Fruit fly (Drosophila melanogaster) whole organism, embryonic: ENCODE measurements around the gene Utx.
A peak's percentile ranks its signal among the peaks of the same experiment; 100 is the strongest.

Source experiments
- ATbp ChIP-seq: fragments of 200-800 bp; sonication (Bioruptor generic); optimal IDR thresholded peaks from 2 replicates; lab custom pipeline; 2017; ENCODE audit warnings: missing biosample characterization, mild to moderate bottlenecking, missing genetic modification characterization, missing genetic modification reagents
- BtbVII ChIP-seq: fragments of 200-800 bp; sonication (Bioruptor generic); optimal IDR thresholded peaks from 3 replicates; lab custom pipeline; 2017; ENCODE audit warnings: missing biosample characterization, mild to moderate bottlenecking, missing genetic modification characterization
- CG10209 ChIP-seq: fragments of 200-800 bp; sonication (Bioruptor generic); optimal IDR thresholded peaks from 3 replicates; lab custom pipeline; 2017; ENCODE audit warnings: missing biosample characterization, mild to moderate bottlenecking, missing genetic modification characterization, missing genetic modification reagents
- CG10321 ChIP-seq: fragments of 200-800 bp; sonication (Bioruptor generic); IDR thresholded peaks from 2 replicates; pipeline ENCODE4 v1.3.6; 2022; ENCODE audit warnings: missing biosample characterization, missing genetic modification characterization
- CG10979 ChIP-seq: fragments of 200-800 bp; sonication (Bioruptor generic); optimal IDR thresholded peaks from 2 replicates; lab custom pipeline; 2018; ENCODE audit warnings: missing biosample characterization, mild to moderate bottlenecking, missing genetic modification characterization, moderate library complexity
- CG12236 ChIP-seq: fragments of 200-800 bp; sonication (Bioruptor generic); optimal IDR thresholded peaks from 2 replicates; lab custom pipeline; 2016; ENCODE audit warnings: missing biosample characterization, missing genetic modification characterization
- CG12744 ChIP-seq: fragments of 200-800 bp; sonication (Bioruptor generic); optimal IDR thresholded peaks from 2 replicates; lab custom pipeline; 2016; ENCODE audit warnings: missing biosample characterization, missing genetic modification characterization
- CG15269 ChIP-seq: fragments of 200-800 bp; sonication (Bioruptor generic); optimal IDR thresholded peaks from 2 replicates; lab custom pipeline; 2018; ENCODE audit warnings: missing biosample characterization, mild to moderate bottlenecking, missing genetic modification characterization, moderate library complexity
- CG1832 ChIP-seq: fragments of 200-800 bp; sonication (Bioruptor generic); optimal IDR thresholded peaks from 2 replicates; lab custom pipeline; 2017; ENCODE audit warnings: missing biosample characterization, mild to moderate bottlenecking, missing genetic modification characterization, inconsistent platforms
- CG2202 ChIP-seq: fragments of 200-800 bp; sonication (Bioruptor generic); optimal IDR thresholded peaks from 2 replicates; lab custom pipeline; 2018; ENCODE audit warnings: missing biosample characterization, mild to moderate bottlenecking, missing genetic modification characterization
- CG30020 ChIP-seq: fragments of 200-800 bp; optimal IDR thresholded peaks from 2 replicates; lab custom pipeline; 2019; ENCODE audit warnings: missing biosample characterization, mild to moderate bottlenecking, missing genetic modification characterization, moderate library complexity
- CG32772 ChIP-seq: fragments of 200-800 bp; sonication (Bioruptor generic); IDR thresholded peaks from 2 replicates; pipeline ENCODE4 v1.3.6; 2022; ENCODE audit warnings: missing biosample characterization, missing genetic modification characterization
- CG34376 ChIP-seq: fragments of 200-800 bp; sonication (Bioruptor generic); optimal IDR thresholded peaks from 2 replicates; lab custom pipeline; 2018; ENCODE audit warnings: missing biosample characterization, mild to moderate bottlenecking, missing genetic modification characterization
- CG34422 ChIP-seq: fragments of 200-800 bp; sonication (Bioruptor generic); IDR thresholded peaks from 3 replicates; pipeline ENCODE4 v1.3.6; 2022; ENCODE audit warnings: missing biosample characterization, missing genetic modification characterization
- CG4282 ChIP-seq: fragments of 200-800 bp; sonication (Bioruptor generic); optimal IDR thresholded peaks from 2 replicates; lab custom pipeline; 2016; ENCODE audit warnings: missing biosample characterization, missing genetic modification characterization
- CG9727 ChIP-seq: fragments of 200-800 bp; sonication (Bioruptor generic); optimal IDR thresholded peaks from 3 replicates; lab custom pipeline; 2017; ENCODE audit warnings: missing biosample characterization, mild to moderate bottlenecking, missing genetic modification characterization
- CG9817 ChIP-seq: fragments of 200-800 bp; sonication (Bioruptor generic); optimal IDR thresholded peaks from 2 replicates; lab custom pipeline; 2018; ENCODE audit warnings: missing biosample characterization, mild to moderate bottlenecking, missing genetic modification characterization, moderate library complexity
- Dll ChIP-seq: fragments of 200-800 bp; sonication (Bioruptor generic); IDR thresholded peaks from 4 replicates; pipeline ENCODE4 v1.3.6; 2022; ENCODE audit warnings: missing biosample characterization, missing genetic modification characterization; ENCODE audit not compliant: partially characterized antibody
- Eip74EF ChIP-seq, 2 experiments: fragments of 200-800 bp in 1 of 2; fragments of >200 bp in 1 of 2; sonication (Bioruptor generic) in 1 of 2; optimal IDR thresholded peaks; 2 replicates each; lab custom pipeline; 2017 to 2019; ENCODE audit warnings: missing biosample characterization in 2 of 2, missing genetic modification characterization in 2 of 2, mild to moderate bottlenecking in 1 of 2, moderate library complexity in 1 of 2
- Gsc ChIP-seq: fragments of 200-800 bp; sonication (Bioruptor generic); IDR thresholded peaks from 2 replicates; pipeline ENCODE4 v1.3.6; 2022; ENCODE audit warnings: missing biosample characterization, missing genetic modification characterization
- HLH4C ChIP-seq: fragments of 200-800 bp; sonication (Bioruptor generic); IDR thresholded peaks from 3 replicates; pipeline ENCODE4 v1.3.6; 2022; ENCODE audit warnings: missing biosample characterization, missing genetic modification characterization; ENCODE audit not compliant: partially characterized antibody
- HmgZ ChIP-seq: fragments of 200-800 bp; sonication (Bioruptor generic); optimal IDR thresholded peaks from 2 replicates; lab custom pipeline; 2018; ENCODE audit warnings: missing biosample characterization, mild to moderate bottlenecking, missing genetic modification characterization
- Kr ChIP-seq: fragments of 200-800 bp; sonication (Bioruptor generic); optimal IDR thresholded peaks from 2 replicates; lab custom pipeline; 2017; ENCODE audit warnings: missing biosample characterization, mild to moderate bottlenecking, missing genetic modification characterization
- MBD-R2 ChIP-seq: fragments of 200-800 bp; sonication (Bioruptor generic); IDR thresholded peaks from 2 replicates; pipeline ENCODE4 v1.3.6; 2022; ENCODE audit warnings: missing biosample characterization, missing genetic modification characterization
- MESR4 ChIP-seq: fragments of 200-800 bp; sonication (Bioruptor generic); optimal IDR thresholded peaks from 2 replicates; lab custom pipeline; 2018; ENCODE audit warnings: missing biosample characterization, mild to moderate bottlenecking, missing genetic modification characterization, moderate library complexity
- Myb ChIP-seq: fragments of 200-800 bp; sonication (Bioruptor generic); optimal IDR thresholded peaks from 2 replicates; lab custom pipeline; 2016; ENCODE audit warnings: missing biosample characterization, missing genetic modification characterization
- NfI ChIP-seq: fragments of 200-800 bp; sonication (Bioruptor generic); optimal IDR thresholded peaks from 3 replicates; lab custom pipeline; 2018; ENCODE audit warnings: missing biosample characterization, mild to moderate bottlenecking, missing genetic modification characterization, moderate library complexity
- Pdp1 ChIP-seq, 2 experiments: fragments of 200-800 bp; sonication (Bioruptor generic); optimal IDR thresholded peaks; 3 replicates each; lab custom pipeline; 2016; ENCODE audit warnings: missing biosample characterization in 2 of 2, missing genetic modification characterization in 2 of 2, mild to moderate bottlenecking in 1 of 2, moderate library complexity in 1 of 2
- Ssrp ChIP-seq: fragments of 200-800 bp; sonication (Bioruptor generic); optimal IDR thresholded peaks from 2 replicates; lab custom pipeline; 2018; ENCODE audit warnings: missing biosample characterization, mild to moderate bottlenecking, missing genetic modification characterization, moderate library complexity
- YL-1 ChIP-seq: fragments of 200-800 bp; sonication (Bioruptor generic); optimal IDR thresholded peaks from 3 replicates; lab custom pipeline; 2017; ENCODE audit warnings: missing biosample characterization, mild to moderate bottlenecking, missing genetic modification characterization
- bab2 ChIP-seq: fragments of 200-800 bp; sonication (Bioruptor generic); optimal IDR thresholded peaks from 2 replicates; lab custom pipeline; 2016; ENCODE audit warnings: missing biosample characterization, missing genetic modification characterization
- br ChIP-seq: fragments of >200 bp; optimal IDR thresholded peaks from 2 replicates; lab custom pipeline; 2017
- cg ChIP-seq: fragments of 200-800 bp; sonication (Bioruptor generic); optimal IDR thresholded peaks from 3 replicates; lab custom pipeline; 2019; ENCODE audit warnings: missing biosample characterization, mild to moderate bottlenecking, missing genetic modification characterization, moderate library complexity
- chif ChIP-seq, 2 experiments: fragments of 200-800 bp; sonication (Bioruptor generic); optimal IDR thresholded peaks; 3 replicates each; lab custom pipeline; 2016; ENCODE audit warnings: missing biosample characterization in 2 of 2, missing genetic modification characterization in 2 of 2
- crp ChIP-seq, 2 experiments: fragments of 200-800 bp; sonication (Bioruptor generic); optimal IDR thresholded peaks; 2 replicates in 1 of 2; 3 replicates in 1 of 2; lab custom pipeline; 2017; ENCODE audit warnings: missing biosample characterization in 2 of 2, missing genetic modification characterization in 2 of 2, mild to moderate bottlenecking in 1 of 2, moderate library complexity in 1 of 2
- dan ChIP-seq: fragments of 200-800 bp; sonication (Bioruptor generic); IDR thresholded peaks from 2 replicates; pipeline ENCODE4 v1.3.6; 2022; ENCODE audit warnings: missing biosample characterization, missing genetic modification characterization
- dm ChIP-seq: fragments of 200-800 bp; sonication (Bioruptor generic); optimal IDR thresholded peaks from 3 replicates; lab custom pipeline; 2016; ENCODE audit warnings: missing biosample characterization, missing genetic modification characterization
- dpn ChIP-seq, 2 experiments: fragments of 200-800 bp; sonication (Bioruptor generic); optimal IDR thresholded peaks; 3 replicates each; lab custom pipeline; 2016; ENCODE audit warnings: missing biosample characterization in 2 of 2, missing genetic modification characterization in 2 of 2
- exex ChIP-seq: fragments of 200-800 bp; sonication (Bioruptor generic); optimal IDR thresholded peaks from 4 replicates; lab custom pipeline; 2018; ENCODE audit warnings: missing biosample characterization, mild to moderate bottlenecking, missing genetic modification characterization, moderate library complexity
- gro ChIP-seq: fragments of 200-800 bp; sonication (Bioruptor generic); optimal IDR thresholded peaks from 2 replicates; lab custom pipeline; 2016; ENCODE audit warnings: missing biosample characterization, missing genetic modification characterization
- hbn ChIP-seq: fragments of 200-800 bp; sonication (Bioruptor generic); IDR thresholded peaks from 2 replicates; pipeline ENCODE4 v1.3.6; 2022; ENCODE audit warnings: missing biosample characterization, missing genetic modification characterization; ENCODE audit not compliant: partially characterized antibody
- jigr1 ChIP-seq: fragments of 200-800 bp; sonication (Bioruptor generic); IDR thresholded peaks from 3 replicates; pipeline ENCODE4 v1.3.6; 2022; ENCODE audit warnings: missing biosample characterization, missing genetic modification characterization
- lmd ChIP-seq: fragments of 200-800 bp; sonication (Bioruptor generic); IDR thresholded peaks from 2 replicates; pipeline ENCODE4 v1.3.6; 2022; ENCODE audit warnings: missing biosample characterization, missing genetic modification characterization
- peb ChIP-seq: fragments of 200-800 bp; sonication (Bioruptor generic); IDR thresholded peaks from 2 replicates; pipeline ENCODE4 v1.3.6; 2022; ENCODE audit warnings: missing biosample characterization, missing genetic modification characterization
- pzg ChIP-seq: fragments of 200-800 bp; sonication (Bioruptor generic); optimal IDR thresholded peaks from 3 replicates; lab custom pipeline; 2018; ENCODE audit warnings: missing biosample characterization, mild to moderate bottlenecking, missing genetic modification characterization, moderate library complexity
- row ChIP-seq: fragments of 200-800 bp; sonication (Bioruptor generic); IDR thresholded peaks from 3 replicates; pipeline ENCODE4 v1.3.6; 2022; ENCODE audit warnings: missing biosample characterization, missing genetic modification characterization
- sc ChIP-seq, 3 experiments: fragments of >200 bp in 2 of 3; fragments of 200-800 bp in 1 of 3; sonication (Bioruptor generic) in 1 of 3; optimal IDR thresholded peaks; 2 replicates in 2 of 3; 3 replicates in 1 of 3; lab custom pipeline; 2017; ENCODE audit warnings: mild to moderate bottlenecking in 1 of 3, missing biosample characterization in 1 of 3, missing genetic modification characterization in 1 of 3, missing genetic modification reagents in 1 of 3
- sob ChIP-seq: fragments of 200-800 bp; sonication (Bioruptor generic); IDR thresholded peaks from 2 replicates; pipeline ENCODE4 v1.3.6; 2022; ENCODE audit warnings: missing biosample characterization, missing genetic modification characterization
- tup ChIP-seq: fragments of 200-800 bp; sonication (Bioruptor generic); optimal IDR thresholded peaks from 2 replicates; lab custom pipeline; 2016; ENCODE audit warnings: missing biosample characterization, mild to moderate bottlenecking, missing genetic modification characterization, moderate library complexity
- zf30C ChIP-seq: fragments of 200-800 bp; sonication (Bioruptor generic); optimal IDR thresholded peaks from 3 replicates; lab custom pipeline; 2018; ENCODE audit warnings: missing biosample characterization, mild to moderate bottlenecking, missing genetic modification characterization
- zfh1 ChIP-seq: fragments of 200-800 bp; sonication (Bioruptor generic); IDR thresholded peaks from 3 replicates; pipeline ENCODE4 v1.3.6; 2022; ENCODE audit warnings: missing biosample characterization, missing genetic modification characterization

The Utx gene

dm6 chr2L:10269854-10270253, 8.8 kb downstream of the Utx start, which contains the start of gene Mulk (continued):
- TF ChIP-seq CG34422 (GFP tag; lab: Robert Waterston, UW) (0 out of 3 replicates have a peak, but pooled peaks have one; percentile 11), MESR4 (GFP tag; lab: Kevin White, UChicago) (peak; percentile 23), CG15269 (tag; lab: Kevin White, UChicago) (no peak), YL-1 (GFP tag; lab: Kevin White, UChicago) (peak; percentile 29), HmgZ (tag; lab: Kevin White, UChicago) (peak; percentile 10), dpn (GFP tag; optimal IDR thresholded peaks at IDR 0.05; lab: Kevin White, UChicago) (no peak), Myb (GFP tag; lab: Kevin White, UChicago) (no peak), CG9817 (tag; lab: Kevin White, UChicago) (no peak), CG12236 (GFP tag; lab: Kevin White, UChicago) (no peak), hbn (peak; percentile 36; the same call in 1 of the 2 replicates), zfh1 (GFP tag; lab: Robert Waterston, UW) (no peak), CG10979 (tag; lab: Kevin White, UChicago) (no peak), crp (GFP tag; optimal IDR thresholded peaks at IDR 0.05; lab: Kevin White, UChicago) (peak; percentile 0 to 84), peb (GFP tag; lab: Robert Waterston, UW) (no peak), HLH4C (GFP tag; lab: Robert Waterston, UW) (no peak), bab2 (GFP tag; lab: Kevin White, UChicago) (no peak), dan (GFP tag; lab: Robert Waterston, UW) (no peak), br (no peak), CG2202 (tag; lab: Kevin White, UChicago) (no peak), Kr (GFP tag; lab: Kevin White, UChicago) (no peak), CG30020 (tag; lab: Kevin White, UChicago) (peak; percentile 90), chif (GFP tag; optimal IDR thresholded peaks at IDR 0.05; lab: Kevin White, UChicago) (no peak), exex (no peak), pzg (peak; percentile 31), CG34376 (no peak), CG1832 (no peak), CG32772 (GFP tag; lab: Robert Waterston, UW) (no peak), cg (GFP tag; lab: Kevin White, UChicago) (peak; percentile 72), Pdp1 (GFP tag; optimal IDR thresholded peaks at IDR 0.05; lab: Kevin White, UChicago) (peak in 1 of 2 experiments; percentile 81), CG12744 (no peak), row (GFP tag; lab: Robert Waterston, UW) (peak; percentile 14; the same call in 1 of the 3 replicates), Dll (GFP tag; lab: Robert Waterston, UW) (0 out of 4 replicates have a peak, but pooled peaks have one; percentile 29), jigr1 (GFP tag; lab: Robert Waterston, UW) (no peak), CG10209 (GFP tag; lab: Kevin White, UChicago) (no peak), ATbp (GFP tag; lab: Kevin White, UChicago) (no peak), dm (peak; percentile 19), BtbVII (GFP tag; lab: Kevin White, UChicago) (no peak)

dm6 chr2L:10268688-10269087, 9.9 kb downstream of the Utx start, which contains the start of gene CG4957:
CG4957 (plus strand) TSS chr2L:10268872.
- TF ChIP-seq MBD-R2 (GFP tag; lab: Robert Waterston, UW) = peak; percentile 52
- no peak for TF ChIP-seq sob (GFP tag; lab: Robert Waterston, UW)
- TF ChIP-seq gro (GFP tag; lab: Kevin White, UChicago) = no peak
- no peak for TF ChIP-seq Eip74EF (GFP tag; optimal IDR thresholded peaks at IDR 0.05; lab: Kevin White, UChicago)
- no peak for TF ChIP-seq Gsc
- TF ChIP-seq Ssrp = no peak
- TF ChIP-seq NfI (GFP tag; lab: Kevin White, UChicago) = no peak
- TF ChIP-seq sc (optimal IDR thresholded peaks at IDR 0.05; lab: Kevin White, UChicago) = no peak
- TF ChIP-seq sc (GFP tag; optimal IDR thresholded peaks at IDR 0.05; lab: Kevin White, UChicago) = no peak
- TF ChIP-seq CG4282 = no peak
- no peak for TF ChIP-seq zf30C (GFP tag; lab: Kevin White, UChicago)
- no peak for TF ChIP-seq lmd (GFP tag; lab: Robert Waterston, UW)
- no peak for TF ChIP-seq CG9727
- TF ChIP-seq CG10321 (GFP tag; lab: Robert Waterston, UW) = no peak
- no peak for TF ChIP-seq tup (GFP tag; lab: Kevin White, UChicago)
